Worm (Caenorhabditis elegans): ENCODE measurements around the gene F46G10.2.

The F46G10.2 gene

DNA sequence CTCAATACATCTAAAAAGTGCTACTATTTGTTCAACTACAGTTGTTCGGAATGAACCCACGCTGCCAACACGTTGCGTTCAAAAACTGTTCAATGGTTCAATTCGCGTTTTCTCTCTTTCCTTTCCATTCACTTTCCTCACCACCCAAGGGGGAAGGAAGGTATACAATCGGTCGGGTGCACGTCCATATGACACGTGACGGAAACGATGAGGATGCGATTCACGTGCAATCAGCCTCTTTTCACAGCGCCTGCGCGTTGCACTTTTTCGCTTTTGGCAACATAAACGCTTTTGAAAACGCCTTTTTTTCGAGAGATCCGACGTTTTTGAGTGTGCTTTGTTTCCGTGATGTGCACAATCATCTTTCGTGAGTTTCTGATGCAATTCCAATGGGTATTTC, 35.8 kb downstream of the F46G10.2 start:
- TF ChIP-seq nhr-71 (tag; optimal IDR thresholded peaks at IDR 0.05) (peak; percentile 97), nhr-28 (tag; optimal IDR thresholded peaks at IDR 0.05) (no peak), snu-23 (GFP tag; optimal IDR thresholded peaks at IDR 0.05) (peak; percentile 93), lin-39 (tag; optimal IDR thresholded peaks at IDR 0.05) (no peak), unc-86 (tag; optimal IDR thresholded peaks at IDR 0.05) (peak; percentile 28), egl-13 (tag; optimal IDR thresholded peaks at IDR 0.05) (no peak), unc-98 (GFP tag; IDR thresholded peaks at IDR 0.05) (no peak), lin-14 (GFP tag; optimal IDR thresholded peaks at IDR 0.05) (peak; percentile 97), nhr-47 (tag; optimal IDR thresholded peaks at IDR 0.05) (peak; percentile 87), nhr-90 (tag; optimal IDR thresholded peaks at IDR 0.05; ENCODE audit: poor library complexity) (peak; percentile 94), unc-130 (tag; optimal IDR thresholded peaks at IDR 0.05) (peak; percentile 85), nhr-237 (tag; optimal IDR thresholded peaks at IDR 0.05) (peak; percentile 70), lin-35 (GFP tag; optimal IDR thresholded peaks at IDR 0.05) (peak; percentile 35 to 85), rnt-1 (tag; optimal IDR thresholded peaks at IDR 0.05) (peak; percentile 68), ama-1 (optimal IDR thresholded peaks at IDR 0.05) (no peak), aly-2 (tag; optimal IDR thresholded peaks at IDR 0.05) (no peak), isw-1 (GFP tag; IDR thresholded peaks at IDR 0.05) (peak; percentile 4; the same call in 1 of the 2 replicates), nhr-77 (tag; optimal IDR thresholded peaks at IDR 0.05) (peak; percentile 83), irx-1 (tag; optimal IDR thresholded peaks at IDR 0.05) (peak; percentile 75), unc-62 (GFP tag; optimal IDR thresholded peaks at IDR 0.05) (no peak), nhr-84 (tag; optimal IDR thresholded peaks at IDR 0.05) (no peak), ceh-63 (GFP tag; optimal IDR thresholded peaks at IDR 0.05) (peak; percentile 61), lin-13 (GFP tag; optimal IDR thresholded peaks at IDR 0.05) (peak; percentile 63), ces-1 (GFP tag; optimal IDR thresholded peaks at IDR 0.05) (no peak), ceh-8 (GFP tag; optimal IDR thresholded peaks at IDR 0.05) (no peak), nhr-76 (tag; optimal IDR thresholded peaks at IDR 0.05) (no peak), ztf-11 (tag; optimal IDR thresholded peaks at IDR 0.05) (no peak), ztf-4 (tag; optimal IDR thresholded peaks at IDR 0.05) (peak; percentile 84), lsy-2 (tag; optimal IDR thresholded peaks at IDR 0.05) (peak; percentile 58 to 79), sup-37 (GFP tag; optimal IDR thresholded peaks at IDR 0.05) (peak; percentile 64), ets-5 (GFP tag; IDR thresholded peaks at IDR 0.05) (no peak), aha-1 (tag; optimal IDR thresholded peaks at IDR 0.05) (peak; percentile 74), efl-1 (optimal IDR thresholded peaks at IDR 0.05) (peak; percentile 38 to 44), efl-1 (GFP tag; optimal IDR thresholded peaks at IDR 0.05 in 1 of 2) (peak in 1 of 2 experiments; percentile 91), fkh-10 (GFP tag; optimal IDR thresholded peaks at IDR 0.05) (peak; percentile 98), mef-2 (tag; optimal IDR thresholded peaks at IDR 0.05) (peak; percentile 58), nhr-85 (tag) (peak; percentile 98), nhr-12 (tag; optimal IDR thresholded peaks at IDR 0.05) (no peak), elt-3 (tag; optimal IDR thresholded peaks at IDR 0.05) (peak in 5 of 6 experiments; percentile 53 to 91 (median 66)), dsc-1 (tag; optimal IDR thresholded peaks at IDR 0.05) (peak; percentile 35), tbx-2 (tag; optimal IDR thresholded peaks at IDR 0.05) (peak; percentile 90), hlh-17 (GFP tag; optimal IDR thresholded peaks at IDR 0.05; ENCODE audit: borderline replicate concordance) (no peak), xbp-1 (tag; optimal IDR thresholded peaks at IDR 0.05) (peak; percentile 69), egl-27 (tag; optimal IDR thresholded peaks at IDR 0.05) (peak; percentile 86 to 93), dpl-1 (GFP tag; optimal IDR thresholded peaks at IDR 0.05) (peak in 2 of 3 experiments; percentile 1 to 35), mab-9 (GFP tag; IDR thresholded peaks at IDR 0.05) (no peak), C04F5.9 (tag; optimal IDR thresholded peaks at IDR 0.05) (peak; percentile 53), sox-4 (tag; optimal IDR thresholded peaks at IDR 0.05) (peak; percentile 74), F16B12.6 (tag; optimal IDR thresholded peaks at IDR 0.05) (no peak), sptf-1 (tag; optimal IDR thresholded peaks at IDR 0.05) (no peak), ceh-88 (GFP tag; IDR thresholded peaks at IDR 0.05) (peak; percentile 32; the same call in 1 of the 2 replicates), zip-4 (GFP tag; optimal IDR thresholded peaks at IDR 0.05) (peak; percentile 24), snpc-4 (tag; optimal IDR thresholded peaks at IDR 0.05) (peak; percentile 12), swsn-7 (tag; optimal IDR thresholded peaks at IDR 0.05) (peak; percentile 71)

Measured in whole organism, L1 larva.